Fruit fly (Drosophila melanogaster) whole organism, embryonic: ENCODE results near the gene Arc42.
A peak's percentile ranks its signal among the peaks of the same experiment; 100 is the strongest.

Experiments used
- Adf1 ChIP-seq: fragments of 200-800 bp; sonication (Bioruptor generic); IDR thresholded peaks from 2 replicates; pipeline ENCODE4 v1.3.6; 2022; ENCODE audit warnings: missing biosample characterization, missing genetic modification characterization
- CG1024 ChIP-seq: fragments of 200-800 bp; sonication (Bioruptor generic); IDR thresholded peaks from 2 replicates; pipeline ENCODE4 v1.3.6; 2022; ENCODE audit warnings: missing biosample characterization, missing genetic modification characterization
- CG10274 ChIP-seq: fragments of 200-800 bp; sonication (Bioruptor generic); optimal IDR thresholded peaks from 3 replicates; lab custom pipeline; 2017; ENCODE audit warnings: missing biosample characterization, mild to moderate bottlenecking, missing genetic modification characterization
- CG11723 ChIP-seq: fragments of 200-800 bp; sonication (Bioruptor generic); optimal IDR thresholded peaks from 2 replicates; lab custom pipeline; 2017; ENCODE audit warnings: missing biosample characterization, mild to moderate bottlenecking, missing genetic modification characterization
- CG12155 ChIP-seq: fragments of 200-800 bp; sonication (Bioruptor generic); optimal IDR thresholded peaks from 3 replicates; lab custom pipeline; 2016; ENCODE audit warnings: missing biosample characterization, missing genetic modification characterization
- CG13624 ChIP-seq: fragments of 200-800 bp; sonication (Bioruptor generic); optimal IDR thresholded peaks from 2 replicates; lab custom pipeline; 2016; ENCODE audit warnings: missing biosample characterization, missing genetic modification characterization
- CG15479 ChIP-seq: fragments of 200-800 bp; sonication (Bioruptor generic); optimal IDR thresholded peaks from 3 replicates; lab custom pipeline; 2019; ENCODE audit warnings: missing biosample characterization, mild to moderate bottlenecking, missing genetic modification characterization, moderate library complexity
- CG16863 ChIP-seq: fragments of 200-800 bp; sonication (Bioruptor generic); optimal IDR thresholded peaks from 3 replicates; lab custom pipeline; 2016; ENCODE audit warnings: missing biosample characterization, missing genetic modification characterization
- CG17385 ChIP-seq: fragments of 200-800 bp; sonication (Bioruptor generic); optimal IDR thresholded peaks from 3 replicates; lab custom pipeline; 2018; ENCODE audit warnings: missing biosample characterization, mild to moderate bottlenecking, missing genetic modification characterization
- CG2202 ChIP-seq: fragments of 200-800 bp; sonication (Bioruptor generic); optimal IDR thresholded peaks from 2 replicates; lab custom pipeline; 2018; ENCODE audit warnings: missing biosample characterization, mild to moderate bottlenecking, missing genetic modification characterization
- CG2712 ChIP-seq: fragments of 200-800 bp; optimal IDR thresholded peaks from 3 replicates; lab custom pipeline; 2019; ENCODE audit warnings: missing biosample characterization, mild to moderate bottlenecking, missing genetic modification characterization, moderate library complexity
- CG31365 ChIP-seq: fragments of 200-800 bp; sonication (Bioruptor generic); optimal IDR thresholded peaks from 2 replicates; lab custom pipeline; 2018; ENCODE audit warnings: missing biosample characterization, mild to moderate bottlenecking, missing genetic modification characterization
- CG43689 ChIP-seq: fragments of 200-800 bp; sonication (Bioruptor generic); IDR thresholded peaks from 2 replicates; pipeline ENCODE4 v1.3.6; 2022; ENCODE audit warnings: missing biosample characterization, missing genetic modification characterization
- CG4617 ChIP-seq: fragments of 200-800 bp; sonication (Bioruptor generic); optimal IDR thresholded peaks from 3 replicates; lab custom pipeline; 2016; ENCODE audit warnings: missing biosample characterization, missing genetic modification characterization, borderline replicate concordance
- CG6689 ChIP-seq: fragments of 200-800 bp; sonication (Bioruptor generic); IDR thresholded peaks from 2 replicates; pipeline ENCODE4 v1.3.6; 2022; ENCODE audit warnings: missing biosample characterization, missing genetic modification characterization
- CG6765 ChIP-seq: fragments of 200-800 bp; sonication (Bioruptor generic); optimal IDR thresholded peaks from 3 replicates; lab custom pipeline; 2017; ENCODE audit warnings: missing biosample characterization, mild to moderate bottlenecking, missing genetic modification characterization
- CG7372 ChIP-seq: fragments of 200-800 bp; sonication (Bioruptor generic); IDR thresholded peaks from 2 replicates; pipeline ENCODE4 v1.3.6; 2022; ENCODE audit warnings: missing biosample characterization, missing genetic modification characterization
- CrebB ChIP-seq: fragments of 200-800 bp; sonication (Bioruptor generic); optimal IDR thresholded peaks from 3 replicates; lab custom pipeline; 2018; ENCODE audit warnings: missing biosample characterization, mild to moderate bottlenecking, missing genetic modification characterization
- Dad ChIP-seq: fragments of 200-800 bp; sonication (Bioruptor generic); optimal IDR thresholded peaks from 3 replicates; lab custom pipeline; 2016; ENCODE audit warnings: missing biosample characterization, missing genetic modification characterization
- Dip2 ChIP-seq: fragments of 200-800 bp; sonication (Bioruptor generic); IDR thresholded peaks from 2 replicates; pipeline ENCODE4 v1.3.6; 2022; ENCODE audit warnings: missing biosample characterization, missing genetic modification characterization
- E2f2 ChIP-seq: fragments of 200-800 bp; sonication (Bioruptor generic); IDR thresholded peaks from 2 replicates; pipeline ENCODE4 v1.3.6; 2022; ENCODE audit warnings: missing biosample characterization, missing genetic modification characterization
- ERR ChIP-seq: fragments of 200-800 bp; sonication (Bioruptor generic); optimal IDR thresholded peaks from 2 replicates; lab custom pipeline; 2016; ENCODE audit warnings: missing biosample characterization, missing genetic modification characterization
- Hmr ChIP-seq: fragments of 200-800 bp; sonication (Bioruptor generic); optimal IDR thresholded peaks from 3 replicates; lab custom pipeline; 2017; ENCODE audit warnings: mild to moderate bottlenecking, missing biosample characterization, missing genetic modification reagents, missing genetic modification characterization
- Mrtf ChIP-seq: fragments of 200-800 bp; sonication (Bioruptor generic); IDR thresholded peaks from 3 replicates; pipeline ENCODE4 v1.3.6; 2022; ENCODE audit warnings: missing biosample characterization, missing genetic modification characterization
- Nf-YC ChIP-seq: fragments of 200-800 bp; optimal IDR thresholded peaks from 3 replicates; lab custom pipeline; 2019; ENCODE audit warnings: missing biosample characterization, mild to moderate bottlenecking, missing genetic modification characterization, moderate library complexity
- PHDP ChIP-seq: fragments of 200-800 bp; sonication (Bioruptor generic); optimal IDR thresholded peaks from 3 replicates; lab custom pipeline; 2018; ENCODE audit warnings: missing biosample characterization, mild to moderate bottlenecking, missing genetic modification characterization, moderate library complexity
- Pdp1 ChIP-seq, 2 experiments: fragments of 200-800 bp; sonication (Bioruptor generic); optimal IDR thresholded peaks; 3 replicates each; lab custom pipeline; 2016; ENCODE audit warnings: missing biosample characterization in 2 of 2, missing genetic modification characterization in 2 of 2, mild to moderate bottlenecking in 1 of 2, moderate library complexity in 1 of 2
- Sry-δ ChIP-seq: fragments of 200-800 bp; sonication (Bioruptor generic); optimal IDR thresholded peaks from 2 replicates; lab custom pipeline; 2016; ENCODE audit warnings: missing biosample characterization, missing genetic modification characterization
- ash1 ChIP-seq: fragments of 200-800 bp; sonication (Bioruptor generic); optimal IDR thresholded peaks from 2 replicates; lab custom pipeline; 2018; ENCODE audit warnings: missing biosample characterization, mild to moderate bottlenecking, missing genetic modification characterization
- cg ChIP-seq: fragments of 200-800 bp; sonication (Bioruptor generic); optimal IDR thresholded peaks from 3 replicates; lab custom pipeline; 2019; ENCODE audit warnings: missing biosample characterization, mild to moderate bottlenecking, missing genetic modification characterization, moderate library complexity
- dimm ChIP-seq: fragments of 200-800 bp; sonication (Bioruptor generic); IDR thresholded peaks from 2 replicates; pipeline ENCODE4 v1.3.6; 2022; ENCODE audit warnings: missing biosample characterization, missing genetic modification characterization
- eve ChIP-seq, 2 experiments: fragments of >200 bp; optimal IDR thresholded peaks; 2 replicates each; lab custom pipeline; 2017; ENCODE audit warnings: missing biosample characterization in 2 of 2, missing genetic modification characterization in 2 of 2
- ewg ChIP-seq: fragments of 200-800 bp; sonication (Bioruptor generic); optimal IDR thresholded peaks from 3 replicates; lab custom pipeline; 2017; ENCODE audit warnings: mild to moderate bottlenecking, missing biosample characterization, missing genetic modification reagents, missing genetic modification characterization
- fd64A ChIP-seq: fragments of 200-800 bp; sonication (Bioruptor generic); optimal IDR thresholded peaks from 3 replicates; lab custom pipeline; 2018; ENCODE audit warnings: missing biosample characterization, mild to moderate bottlenecking, missing genetic modification characterization
- gcm ChIP-seq: fragments of 200-800 bp; sonication (Bioruptor generic); optimal IDR thresholded peaks from 2 replicates; lab custom pipeline; 2019; ENCODE audit warnings: missing biosample characterization, mild to moderate bottlenecking, missing genetic modification characterization, moderate library complexity
- grau ChIP-seq: fragments of 200-800 bp; optimal IDR thresholded peaks from 3 replicates; lab custom pipeline; 2019; ENCODE audit warnings: missing biosample characterization, mild to moderate bottlenecking, missing genetic modification characterization, moderate library complexity
- gro ChIP-seq: fragments of 200-800 bp; sonication (Bioruptor generic); optimal IDR thresholded peaks from 2 replicates; lab custom pipeline; 2016; ENCODE audit warnings: missing biosample characterization, missing genetic modification characterization
- ham ChIP-seq: fragments of 200-800 bp; sonication (Bioruptor generic); IDR thresholded peaks from 2 replicates; pipeline ENCODE4 v1.3.6; 2022; ENCODE audit warnings: missing biosample characterization, missing genetic modification characterization
- lab ChIP-seq: fragments of 200-800 bp; sonication (Bioruptor generic); optimal IDR thresholded peaks from 3 replicates; lab custom pipeline; 2017; ENCODE audit warnings: missing biosample characterization, missing genetic modification characterization, mild to moderate bottlenecking, moderate library complexity, missing genetic modification reagents
- maf-S ChIP-seq: fragments of 200-800 bp; sonication (Bioruptor generic); optimal IDR thresholded peaks from 2 replicates; lab custom pipeline; 2016; ENCODE audit warnings: missing biosample characterization, missing genetic modification characterization
- mirr ChIP-seq: fragments of 200-800 bp; sonication (Bioruptor generic); optimal IDR thresholded peaks from 3 replicates; lab custom pipeline; 2018; ENCODE audit warnings: missing biosample characterization, mild to moderate bottlenecking, missing genetic modification characterization
- oc ChIP-seq: fragments of 200-800 bp; sonication (Bioruptor generic); optimal IDR thresholded peaks from 2 replicates; lab custom pipeline; 2018; ENCODE audit warnings: missing biosample characterization, mild to moderate bottlenecking, missing genetic modification characterization, moderate library complexity
- row ChIP-seq: fragments of 200-800 bp; sonication (Bioruptor generic); IDR thresholded peaks from 3 replicates; pipeline ENCODE4 v1.3.6; 2022; ENCODE audit warnings: missing biosample characterization, missing genetic modification characterization
- sc ChIP-seq, 3 experiments: fragments of >200 bp in 2 of 3; fragments of 200-800 bp in 1 of 3; sonication (Bioruptor generic) in 1 of 3; optimal IDR thresholded peaks; 2 replicates in 2 of 3; 3 replicates in 1 of 3; lab custom pipeline; 2017; ENCODE audit warnings: mild to moderate bottlenecking in 1 of 3, missing biosample characterization in 1 of 3, missing genetic modification characterization in 1 of 3, missing genetic modification reagents in 1 of 3
- sens-2 ChIP-seq: fragments of 200-800 bp; sonication (Bioruptor generic); IDR thresholded peaks from 2 replicates; pipeline ENCODE4 v1.3.6; 2022; ENCODE audit warnings: missing biosample characterization, missing genetic modification characterization
- stc ChIP-seq: fragments of 200-800 bp; sonication (Bioruptor generic); IDR thresholded peaks from 2 replicates; pipeline ENCODE4 v1.3.6; 2022; ENCODE audit warnings: missing biosample characterization, missing genetic modification characterization
- tin ChIP-seq: fragments of 200-800 bp; sonication (Bioruptor generic); optimal IDR thresholded peaks from 3 replicates; lab custom pipeline; 2016; ENCODE audit warnings: missing biosample characterization, missing genetic modification characterization
- unc-4 ChIP-seq: fragments of 200-800 bp; sonication (Bioruptor generic); IDR thresholded peaks from 2 replicates; pipeline ENCODE4 v1.3.6; 2022; ENCODE audit warnings: missing biosample characterization, missing genetic modification characterization; ENCODE audit not compliant: partially characterized antibody
- z ChIP-seq: fragments of 200-800 bp; sonication (Bioruptor generic); IDR thresholded peaks from 3 replicates; pipeline ENCODE4 v1.3.6; 2022; ENCODE audit warnings: missing biosample characterization, missing genetic modification characterization

Gene Arc42

DNA sequence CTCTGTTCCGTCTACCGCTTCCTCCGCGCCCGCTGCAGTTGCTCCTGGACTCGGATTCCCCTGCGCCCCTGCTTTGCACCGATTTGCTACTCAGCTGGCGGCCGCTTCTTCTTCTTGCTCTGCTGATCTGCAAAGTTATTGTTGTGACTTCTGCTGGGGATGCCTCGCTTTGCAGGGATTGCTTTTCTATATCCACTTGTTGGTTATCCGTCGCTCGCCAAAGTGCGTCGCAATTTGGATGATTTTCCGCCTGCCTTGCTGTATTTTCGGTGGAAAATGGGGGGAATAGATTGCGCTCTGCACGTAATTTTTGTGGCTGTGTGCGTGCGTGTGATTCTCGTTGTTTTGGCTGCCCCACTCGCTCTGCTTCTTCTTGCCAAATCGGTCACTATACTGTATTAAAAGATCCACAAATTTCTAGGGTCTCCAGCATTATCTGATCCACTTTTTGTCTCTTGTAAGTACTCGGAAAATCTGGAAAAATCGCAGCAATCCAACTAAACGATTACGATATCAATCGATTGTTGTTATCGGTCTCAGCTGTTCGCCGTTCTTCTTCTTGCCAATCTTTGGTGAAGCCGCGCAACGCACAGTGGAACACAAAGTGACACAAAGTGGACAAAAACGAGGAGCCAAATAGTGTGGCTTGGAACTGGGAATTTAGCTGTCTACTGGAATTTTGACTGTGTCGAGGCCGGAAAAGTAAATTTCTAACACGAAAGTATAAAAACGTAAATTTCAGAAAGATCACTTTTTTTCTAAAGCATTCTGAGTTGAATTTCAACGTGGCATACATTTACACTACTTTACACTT is 25.6 kb downstream of the Arc42 start, which contains the start of gene ClpX (continued):
- TF ChIP-seq CG15479 (GFP tag; lab: Kevin White, UChicago) (peak; percentile 80), CG16863 (no peak), eve (GFP tag; optimal IDR thresholded peaks at IDR 0.05; lab: Kevin White, UChicago) (no peak), CG6689 (GFP tag; lab: Robert Waterston, UW) (no peak), tin (GFP tag; lab: Kevin White, UChicago) (no peak), Adf1 (peak; percentile 20; the same call in 1 of the 2 replicates), Hmr (GFP tag; lab: Kevin White, UChicago) (no peak), CG7372 (GFP tag; lab: Robert Waterston, UW) (no peak), CG17385 (GFP tag; lab: Kevin White, UChicago) (peak; percentile 100), Nf-YC (tag; lab: Kevin White, UChicago) (peak; percentile 28), PHDP (tag; lab: Kevin White, UChicago) (peak; percentile 17), CG6765 (peak; percentile 25), gcm (no peak), row (peak; percentile 91), ewg (GFP tag; lab: Kevin White, UChicago) (no peak), sens-2 (GFP tag; lab: Robert Waterston, UW) (0 out of 2 replicates have a peak, but pooled peaks have one; percentile 10), ash1 (GFP tag; lab: Kevin White, UChicago) (no peak), CG12155 (GFP tag; lab: Kevin White, UChicago) (peak; percentile 100), CG2712 (tag; lab: Kevin White, UChicago) (peak; percentile 5), grau (peak; percentile 16), CG13624 (GFP tag; lab: Kevin White, UChicago) (peak; percentile 55), gro (GFP tag; lab: Kevin White, UChicago) (no peak), ham (GFP tag; lab: Robert Waterston, UW) (no peak), stc (GFP tag; lab: Robert Waterston, UW) (no peak), E2f2 (GFP tag; lab: Robert Waterston, UW) (peak; percentile 35; the same call in 1 of the 2 replicates), CG11723 (no peak), maf-S (no peak), z (no peak), Mrtf (no peak), Dip2 (no peak), CG43689 (no peak), CG4617 (GFP tag; lab: Kevin White, UChicago) (peak; percentile 58), CG10274 (GFP tag; lab: Kevin White, UChicago) (no peak), Pdp1 (GFP tag; optimal IDR thresholded peaks at IDR 0.05; lab: Kevin White, UChicago) (peak in 1 of 2 experiments; percentile 59), dimm (GFP tag; lab: Robert Waterston, UW) (no peak), mirr (GFP tag; lab: Kevin White, UChicago) (no peak), fd64A (GFP tag; lab: Kevin White, UChicago) (no peak), ERR (GFP tag; lab: Kevin White, UChicago) (no peak), Dad (GFP tag; lab: Kevin White, UChicago) (peak; percentile 50), CrebB (tag; lab: Kevin White, UChicago) (no peak), lab (GFP tag; lab: Kevin White, UChicago) (no peak), cg (GFP tag; lab: Kevin White, UChicago) (peak; percentile 72), sc (optimal IDR thresholded peaks at IDR 0.05; lab: Kevin White, UChicago) (no peak), sc (GFP tag; optimal IDR thresholded peaks at IDR 0.05; lab: Kevin White, UChicago) (no peak), CG31365 (tag; lab: Kevin White, UChicago) (peak; percentile 7), Sry-δ (GFP tag; lab: Kevin White, UChicago) (peak; percentile 63), oc (tag; lab: Kevin White, UChicago) (no peak), unc-4 (GFP tag; lab: Robert Waterston, UW) (peak; percentile 78), CG2202 (tag; lab: Kevin White, UChicago) (no peak), CG1024 (GFP tag; lab: Robert Waterston, UW) (no peak)
